Fruit fly (Drosophila melanogaster): ENCODE results near the gene Qtzl.
A peak's percentile ranks its signal among the peaks of the same experiment; 100 is the strongest.

The Qtzl gene

DNA sequence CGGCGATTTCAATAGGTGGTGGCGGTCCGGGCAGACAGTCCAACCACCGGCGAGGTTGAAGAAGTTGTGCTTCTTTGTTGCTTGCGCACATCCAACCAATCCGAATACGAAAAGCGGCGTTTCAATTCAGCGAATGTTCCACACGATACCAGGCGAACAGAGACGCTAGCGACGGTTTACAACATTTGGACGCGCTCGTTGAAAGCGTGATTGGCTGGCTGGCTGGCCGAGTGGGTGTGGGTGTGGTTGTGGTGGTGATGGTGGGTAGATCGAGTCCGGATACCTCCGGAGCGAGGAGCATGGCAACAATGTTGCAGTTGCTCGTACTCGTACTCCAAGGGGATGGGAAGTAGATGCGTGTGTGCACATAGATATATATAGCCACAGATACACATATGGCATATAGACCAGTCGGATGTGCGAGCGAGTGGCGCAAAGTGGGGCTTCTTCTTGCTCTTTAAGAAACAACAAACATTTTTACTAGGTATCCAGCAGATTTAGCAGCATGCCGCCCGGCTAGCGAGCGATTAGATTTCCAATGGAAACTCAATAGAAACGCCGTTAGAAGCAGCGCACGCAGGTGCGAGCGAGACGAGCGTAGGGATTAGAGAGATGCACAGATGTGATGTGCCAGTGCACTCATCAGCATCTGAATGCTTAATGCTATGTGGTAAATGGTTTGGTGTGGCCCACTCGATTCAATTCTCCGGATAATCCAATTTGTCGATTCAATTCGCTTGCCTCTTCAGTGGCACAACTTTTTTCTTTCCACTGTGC is 14.7 kb downstream of the Qtzl start (continued):
- TF ChIP-seq CG3995 (GFP tag; optimal IDR thresholded peaks at IDR 0.05): no peak
- TF ChIP-seq gsb-n (tag; optimal IDR thresholded peaks at IDR 0.05): peak; percentile 63

- TF ChIP-seq CG12071 (GFP tag; optimal IDR thresholded peaks at IDR 0.05) (peak; percentile 76), seq (GFP tag; IDR thresholded peaks at IDR 0.05) (no peak), caup (GFP tag; optimal IDR thresholded peaks at IDR 0.05; ENCODE audit: severe bottlenecking) (peak; percentile 86), chinmo (GFP tag; IDR thresholded peaks at IDR 0.05; ENCODE audit: partially characterized antibody) (no peak), Fer1 (GFP tag; optimal IDR thresholded peaks at IDR 0.05) (peak; percentile 96), CG6272 (GFP tag; IDR thresholded peaks at IDR 0.05) (peak; percentile 86), Dip2 (GFP tag; IDR thresholded peaks at IDR 0.05) (no peak), chm (GFP tag; IDR thresholded peaks at IDR 0.05) (no peak), fd64A (GFP tag; optimal IDR thresholded peaks at IDR 0.05) (no peak), Dp (GFP tag; optimal IDR thresholded peaks at IDR 0.05) (no peak), Lim3 (GFP tag; IDR thresholded peaks at IDR 0.05) (no peak), Hey (tag; optimal IDR thresholded peaks at IDR 0.05) (peak; percentile 66), Nf-YA (GFP tag; IDR thresholded peaks at IDR 0.05) (no peak), CG10959 (GFP tag; IDR thresholded peaks at IDR 0.05) (no peak), Mad (GFP tag; optimal IDR thresholded peaks at IDR 0.05) (peak; percentile 81), unpg (GFP tag; optimal IDR thresholded peaks at IDR 0.05) (peak; percentile 93), Meics (GFP tag; optimal IDR thresholded peaks at IDR 0.05) (peak; percentile 95), Oaz (GFP tag; IDR thresholded peaks at IDR 0.05) (no peak), CG11247 (GFP tag; IDR thresholded peaks at IDR 0.05) (no peak), CG9932 (GFP tag; IDR thresholded peaks at IDR 0.05) (no peak), CG4424 (GFP tag; optimal IDR thresholded peaks at IDR 0.05) (peak; percentile 89), bsh (GFP tag; optimal IDR thresholded peaks at IDR 0.05) (peak; percentile 55 to 90), sob (GFP tag; IDR thresholded peaks at IDR 0.05) (no peak), ato (GFP tag; IDR thresholded peaks at IDR 0.05; ENCODE audit: partially characterized antibody) (no peak), shn (GFP tag; optimal IDR thresholded peaks at IDR 0.05) (peak; percentile 78), CG7357 (GFP tag; IDR thresholded peaks at IDR 0.05) (peak; percentile 87), CkIIα-i1 (GFP tag; IDR thresholded peaks at IDR 0.05) (no peak), slou (GFP tag; optimal IDR thresholded peaks at IDR 0.05) (peak; percentile 85), Doc2 (GFP tag; IDR thresholded peaks at IDR 0.05) (no peak), CG34224 (GFP tag; IDR thresholded peaks at IDR 0.05; ENCODE audit: partially characterized antibody) (no peak), aop (GFP tag; IDR thresholded peaks at IDR 0.05) (no peak), CG17802 (tag; optimal IDR thresholded peaks at IDR 0.05) (peak; percentile 58), CG31388 (GFP tag; optimal IDR thresholded peaks at IDR 0.05) (peak; percentile 43), ind (GFP tag; optimal IDR thresholded peaks at IDR 0.05) (peak; percentile 92), Six4 (GFP tag; optimal IDR thresholded peaks at IDR 0.05) (peak; percentile 79), usp (GFP tag; optimal IDR thresholded peaks at IDR 0.05) (no peak), unc-4 (GFP tag; IDR thresholded peaks at IDR 0.05; ENCODE audit: partially characterized antibody) (no peak), trem (tag; optimal IDR thresholded peaks at IDR 0.05) (peak; percentile 80), CG12769 (tag; optimal IDR thresholded peaks at IDR 0.05) (peak; percentile 94), CG6854 (GFP tag; optimal IDR thresholded peaks at IDR 0.05) (peak; percentile 90), Taf1 (GFP tag; IDR thresholded peaks at IDR 0.05) (no peak), Side (GFP tag; optimal IDR thresholded peaks at IDR 0.05) (peak; percentile 29), knrl (GFP tag; IDR thresholded peaks at IDR 0.05; ENCODE audit: partially characterized antibody) (no peak), Scr (GFP tag; IDR thresholded peaks at IDR 0.05; ENCODE audit: partially characterized antibody) (no peak)
Measured at dm6 chr2L:12010877-12011666, 15.5 kb downstream of the Qtzl start.

All from whole organism, embryonic.